Fruit fly (Drosophila melanogaster) whole organism: ENCODE results near the gene CG5808.

ENCODE experiments used
- EcR ChIP-seq, 2 experiments: fragments of >200 bp; optimal IDR thresholded peaks; 2 replicates each; lab custom pipeline; 2017; ENCODE audit warnings: missing biosample characterization in 2 of 2, missing genetic modification characterization in 2 of 2, missing genetic modification reagents in 2 of 2
- pan ChIP-seq: fragments of >200 bp; optimal IDR thresholded peaks from 2 replicates; lab custom pipeline; 2017
- psq ChIP-seq: fragments of >200 bp; optimal IDR thresholded peaks from 2 replicates; lab custom pipeline; 2017

DNA sequence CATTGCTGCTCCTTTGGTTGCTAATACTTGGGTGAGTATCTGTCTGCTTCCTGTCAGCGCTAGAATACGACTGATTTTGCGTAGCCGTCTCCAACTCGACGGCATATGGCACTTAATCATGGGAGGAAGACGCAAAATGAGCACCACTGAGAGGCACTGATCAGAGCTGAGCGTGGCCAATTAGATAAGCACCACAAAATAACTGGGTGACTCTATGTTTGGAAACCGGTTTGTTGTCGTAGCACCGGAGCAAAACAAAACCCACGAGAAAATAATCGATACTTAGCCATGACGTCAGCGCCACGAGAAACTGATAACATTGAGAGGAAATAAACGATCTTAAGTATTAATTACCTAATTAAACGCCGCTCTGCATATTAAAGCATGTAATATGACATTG, 17.3 kb downstream of the CG5808 start, which contains the start of gene Ude:
- TF ChIP-seq psq (lab: Kevin White, UChicago) (no peak), EcR (GFP tag; optimal IDR thresholded peaks at IDR 0.05; lab: Kevin White, UChicago) (no peak), pan (lab: Kevin White, UChicago) (no peak)
